Fruit fly (Drosophila melanogaster) whole organism, embryonic: ENCODE results near the gene ebo.

Experiments
- ATbp ChIP-seq: fragments of 200-800 bp; sonication (Bioruptor generic); optimal IDR thresholded peaks from 2 replicates; lab custom pipeline; 2017; ENCODE audit warnings: missing biosample characterization, mild to moderate bottlenecking, missing genetic modification characterization, missing genetic modification reagents
- Awh ChIP-seq: fragments of 200-800 bp; sonication (Bioruptor generic); IDR thresholded peaks from 2 replicates; pipeline ENCODE4, ENCODE4 v1.3.6; 2022; ENCODE audit warnings: missing biosample characterization, missing genetic modification characterization
- CG14710 ChIP-seq: fragments of 200-800 bp; sonication (Bioruptor generic); optimal IDR thresholded peaks from 3 replicates; lab custom pipeline; 2019; ENCODE audit warnings: missing biosample characterization, mild to moderate bottlenecking, missing genetic modification characterization, moderate library complexity
- CG16863 ChIP-seq: fragments of 200-800 bp; sonication (Bioruptor generic); optimal IDR thresholded peaks from 3 replicates; lab custom pipeline; 2016; ENCODE audit warnings: missing biosample characterization, missing genetic modification characterization
- CG32532 ChIP-seq: fragments of 200-800 bp; sonication (Bioruptor generic); IDR thresholded peaks from 2 replicates; pipeline ENCODE4 v1.3.6; 2022; ENCODE audit warnings: missing biosample characterization, missing genetic modification characterization
- H15 ChIP-seq: fragments of 200-800 bp; sonication (Bioruptor generic); IDR thresholded peaks from 3 replicates; pipeline ENCODE4 v1.3.6; 2022; ENCODE audit warnings: missing biosample characterization, missing genetic modification characterization
- Oli ChIP-seq: fragments of 200-800 bp; sonication (Bioruptor generic); optimal IDR thresholded peaks from 2 replicates; lab custom pipeline; 2018; ENCODE audit warnings: missing biosample characterization, mild to moderate bottlenecking, missing genetic modification characterization, moderate library complexity
- Sin3A ChIP-seq: fragments of >200 bp; optimal IDR thresholded peaks from 2 replicates; lab custom pipeline; 2018
- Tbp ChIP-seq: fragments of >200 bp; optimal IDR thresholded peaks from 2 replicates; lab custom pipeline; 2018; ENCODE audit warnings: missing biosample characterization, missing genetic modification characterization
- bbx ChIP-seq: fragments of 200-800 bp; sonication (Bioruptor generic); IDR thresholded peaks from 2 replicates; pipeline ENCODE4 v1.3.6; 2022; ENCODE audit warnings: missing biosample characterization, missing genetic modification characterization; ENCODE audit not compliant: partially characterized antibody
- chm ChIP-seq: fragments of 200-800 bp; sonication (Bioruptor generic); IDR thresholded peaks from 2 replicates; pipeline ENCODE4 v1.3.6; 2022; ENCODE audit warnings: missing biosample characterization, missing genetic modification characterization
- nau ChIP-seq: fragments of 200-800 bp; sonication (Bioruptor generic); optimal IDR thresholded peaks from 3 replicates; lab custom pipeline; 2017; ENCODE audit warnings: missing biosample characterization, mild to moderate bottlenecking, missing genetic modification characterization, missing genetic modification reagents

dm6 chrX:510528-510927 is 34.1 kb upstream of the ebo start:
- TF ChIP-seq CG32532 (GFP tag; lab: Robert Waterston, UW): no peak
- TF ChIP-seq Tbp (GFP tag; lab: Kevin White, UChicago): no peak
- TF ChIP-seq ATbp (GFP tag; lab: Kevin White, UChicago): no peak
- no peak for TF ChIP-seq nau (GFP tag; lab: Kevin White, UChicago)
- no peak for TF ChIP-seq CG14710
- TF ChIP-seq chm: no peak
- no peak for TF ChIP-seq Awh (GFP tag; lab: Robert Waterston, UW)
- no peak for TF ChIP-seq bbx (GFP tag; lab: Robert Waterston, UW)
- TF ChIP-seq H15: no peak
- TF ChIP-seq Sin3A (lab: Kevin White, UChicago): no peak
- TF ChIP-seq Oli (tag; lab: Kevin White, UChicago): no peak
- no peak for TF ChIP-seq CG16863 (GFP tag; lab: Kevin White, UChicago)
